Fruit fly (Drosophila melanogaster) whole organism, embryonic: ENCODE results near the gene Crtc.

Source experiments
- Atf-2 ChIP-seq: fragments of 200-800 bp; sonication (Bioruptor generic); optimal IDR thresholded peaks from 2 replicates; lab custom pipeline; 2016; ENCODE audit warnings: missing biosample characterization, missing genetic modification characterization
- Bdp1 ChIP-seq: fragments of 200-800 bp; sonication (Bioruptor generic); optimal IDR thresholded peaks from 3 replicates; lab custom pipeline; 2016; ENCODE audit warnings: missing biosample characterization, missing genetic modification characterization
- BtbVII ChIP-seq: fragments of 200-800 bp; sonication (Bioruptor generic); optimal IDR thresholded peaks from 3 replicates; lab custom pipeline; 2017; ENCODE audit warnings: missing biosample characterization, mild to moderate bottlenecking, missing genetic modification characterization
- CG10565 ChIP-seq: fragments of 200-800 bp; sonication (Bioruptor generic); optimal IDR thresholded peaks from 3 replicates; lab custom pipeline; 2016; ENCODE audit warnings: missing biosample characterization, mild to moderate bottlenecking, missing genetic modification characterization
- CG11695 ChIP-seq: fragments of 200-800 bp; sonication (Bioruptor generic); IDR thresholded peaks from 3 replicates; pipeline ENCODE4 v1.3.6; 2022; ENCODE audit warnings: missing biosample characterization, missing genetic modification characterization
- CG13894 ChIP-seq: fragments of 200-800 bp; sonication (Bioruptor generic); optimal IDR thresholded peaks from 3 replicates; lab custom pipeline; 2018; ENCODE audit warnings: missing biosample characterization, mild to moderate bottlenecking, missing genetic modification characterization, moderate library complexity
- CG17186 ChIP-seq: fragments of 200-800 bp; sonication (Bioruptor generic); optimal IDR thresholded peaks from 3 replicates; lab custom pipeline; 2017; ENCODE audit warnings: missing biosample characterization, missing genetic modification reagents, missing genetic modification characterization
- CG2875 ChIP-seq: fragments of 200-800 bp; sonication (Bioruptor generic); optimal IDR thresholded peaks from 2 replicates; lab custom pipeline; 2017; ENCODE audit warnings: missing biosample characterization, mild to moderate bottlenecking, missing genetic modification characterization, missing genetic modification reagents
- CG32772 ChIP-seq: fragments of 200-800 bp; sonication (Bioruptor generic); IDR thresholded peaks from 2 replicates; pipeline ENCODE4 v1.3.6; 2022; ENCODE audit warnings: missing biosample characterization, missing genetic modification characterization
- CG42726 ChIP-seq: fragments of 200-800 bp; sonication (Bioruptor generic); IDR thresholded peaks from 2 replicates; pipeline ENCODE4 v1.3.6; 2022; ENCODE audit warnings: missing biosample characterization, missing genetic modification characterization; ENCODE audit not compliant: partially characterized antibody
- CG4282 ChIP-seq: fragments of 200-800 bp; sonication (Bioruptor generic); optimal IDR thresholded peaks from 2 replicates; lab custom pipeline; 2016; ENCODE audit warnings: missing biosample characterization, missing genetic modification characterization
- CG4617 ChIP-seq: fragments of 200-800 bp; sonication (Bioruptor generic); optimal IDR thresholded peaks from 3 replicates; lab custom pipeline; 2016; ENCODE audit warnings: missing biosample characterization, missing genetic modification characterization, borderline replicate concordance
- CG4707 ChIP-seq: fragments of 200-800 bp; sonication (Bioruptor generic); optimal IDR thresholded peaks from 2 replicates; lab custom pipeline; 2018; ENCODE audit warnings: missing biosample characterization, mild to moderate bottlenecking, missing genetic modification characterization, moderate library complexity
- CG5953 ChIP-seq: fragments of 200-800 bp; sonication (Bioruptor generic); IDR thresholded peaks from 2 replicates; pipeline ENCODE4 v1.3.6; 2022; ENCODE audit warnings: missing biosample characterization, missing genetic modification characterization
- CG6272 ChIP-seq: fragments of 200-800 bp; sonication (Bioruptor generic); IDR thresholded peaks from 2 replicates; pipeline ENCODE4 v1.3.6; 2022; ENCODE audit warnings: missing biosample characterization, missing genetic modification characterization
- CG6683 ChIP-seq: fragments of 200-800 bp; sonication (Bioruptor generic); optimal IDR thresholded peaks from 2 replicates; lab custom pipeline; 2017; ENCODE audit warnings: missing biosample characterization, mild to moderate bottlenecking, missing genetic modification characterization, missing genetic modification reagents
- CG6765 ChIP-seq: fragments of 200-800 bp; sonication (Bioruptor generic); optimal IDR thresholded peaks from 3 replicates; lab custom pipeline; 2017; ENCODE audit warnings: missing biosample characterization, mild to moderate bottlenecking, missing genetic modification characterization
- CG6791 ChIP-seq: fragments of 200-800 bp; sonication (Bioruptor generic); IDR thresholded peaks from 3 replicates; pipeline ENCODE4 v1.3.6; 2022; ENCODE audit warnings: missing biosample characterization, missing genetic modification characterization; ENCODE audit not compliant: partially characterized antibody
- CG6854 ChIP-seq: fragments of 200-800 bp; sonication (Bioruptor generic); optimal IDR thresholded peaks from 3 replicates; lab custom pipeline; 2017; ENCODE audit warnings: missing biosample characterization, mild to moderate bottlenecking, missing genetic modification characterization
- CG7928 ChIP-seq: fragments of 200-800 bp; sonication (Bioruptor generic); optimal IDR thresholded peaks from 2 replicates; lab custom pipeline; 2017; ENCODE audit warnings: missing biosample characterization, mild to moderate bottlenecking, missing genetic modification characterization
- CG7963 ChIP-seq: fragments of 200-800 bp; sonication (Bioruptor generic); IDR thresholded peaks from 3 replicates; pipeline ENCODE4 v1.3.6; 2022; ENCODE audit warnings: missing biosample characterization, missing genetic modification characterization; ENCODE audit not compliant: partially characterized antibody
- CrebB ChIP-seq: fragments of 200-800 bp; sonication (Bioruptor generic); optimal IDR thresholded peaks from 3 replicates; lab custom pipeline; 2018; ENCODE audit warnings: missing biosample characterization, mild to moderate bottlenecking, missing genetic modification characterization
- Dbx ChIP-seq: fragments of 200-800 bp; sonication (Bioruptor generic); IDR thresholded peaks from 3 replicates; pipeline ENCODE4 v1.3.6; 2022; ENCODE audit warnings: missing biosample characterization, missing genetic modification characterization
- Dek ChIP-seq: fragments of 200-800 bp; sonication (Bioruptor generic); optimal IDR thresholded peaks from 3 replicates; lab custom pipeline; 2019; ENCODE audit warnings: missing biosample characterization, mild to moderate bottlenecking, missing genetic modification characterization, moderate library complexity
- Dip3 ChIP-seq: fragments of 200-800 bp; sonication (Bioruptor generic); optimal IDR thresholded peaks from 3 replicates; lab custom pipeline; 2016; ENCODE audit warnings: missing biosample characterization, missing genetic modification characterization
- Dp ChIP-seq: fragments of 200-800 bp; sonication (Bioruptor generic); optimal IDR thresholded peaks from 2 replicates; lab custom pipeline; 2018; ENCODE audit warnings: missing biosample characterization, mild to moderate bottlenecking, missing genetic modification characterization, moderate library complexity
- ERR ChIP-seq: fragments of 200-800 bp; sonication (Bioruptor generic); optimal IDR thresholded peaks from 2 replicates; lab custom pipeline; 2016; ENCODE audit warnings: missing biosample characterization, missing genetic modification characterization
- Ets97D ChIP-seq: fragments of 200-800 bp; sonication (Bioruptor generic); optimal IDR thresholded peaks from 3 replicates; lab custom pipeline; 2016; ENCODE audit warnings: missing biosample characterization, missing genetic modification characterization
- Fer2 ChIP-seq: fragments of 200-800 bp; sonication (Bioruptor generic); optimal IDR thresholded peaks from 2 replicates; lab custom pipeline; 2018; ENCODE audit warnings: missing biosample characterization, mild to moderate bottlenecking, missing genetic modification characterization, moderate library complexity
- Meics ChIP-seq: fragments of 200-800 bp; sonication (Bioruptor generic); optimal IDR thresholded peaks from 2 replicates; lab custom pipeline; 2017; ENCODE audit warnings: missing biosample characterization, mild to moderate bottlenecking, missing genetic modification characterization
- Myb ChIP-seq: fragments of 200-800 bp; sonication (Bioruptor generic); optimal IDR thresholded peaks from 2 replicates; lab custom pipeline; 2016; ENCODE audit warnings: missing biosample characterization, missing genetic modification characterization
- NC2α ChIP-seq: fragments of 200-800 bp; sonication (Bioruptor generic); optimal IDR thresholded peaks from 2 replicates; lab custom pipeline; 2016; ENCODE audit warnings: missing biosample characterization, missing genetic modification characterization
- Ravus ChIP-seq: fragments of 200-800 bp; sonication (Bioruptor generic); IDR thresholded peaks from 2 replicates; pipeline ENCODE4 v1.3.6; 2022; ENCODE audit warnings: missing biosample characterization, missing genetic modification characterization
- Sox102F ChIP-seq: fragments of 200-800 bp; sonication (Bioruptor generic); optimal IDR thresholded peaks from 2 replicates; lab custom pipeline; 2018; ENCODE audit warnings: missing biosample characterization, mild to moderate bottlenecking, missing genetic modification characterization, moderate library complexity
- cato ChIP-seq: fragments of 200-800 bp; sonication (Bioruptor generic); optimal IDR thresholded peaks from 2 replicates; lab custom pipeline; 2016; ENCODE audit warnings: missing biosample characterization, missing genetic modification characterization, borderline replicate concordance
- crc ChIP-seq: fragments of 200-800 bp; sonication (Bioruptor generic); optimal IDR thresholded peaks from 2 replicates; lab custom pipeline; 2016; ENCODE audit warnings: missing biosample characterization, missing genetic modification characterization
- emc ChIP-seq: fragments of 200-800 bp; sonication (Bioruptor generic); optimal IDR thresholded peaks from 2 replicates; lab custom pipeline; 2016; ENCODE audit warnings: missing biosample characterization, missing genetic modification characterization
- en ChIP-seq: fragments of 200-800 bp; sonication (Bioruptor generic); optimal IDR thresholded peaks from 2 replicates; lab custom pipeline; 2016; ENCODE audit warnings: missing biosample characterization, missing genetic modification characterization
- exex ChIP-seq: fragments of 200-800 bp; sonication (Bioruptor generic); optimal IDR thresholded peaks from 4 replicates; lab custom pipeline; 2018; ENCODE audit warnings: missing biosample characterization, mild to moderate bottlenecking, missing genetic modification characterization, moderate library complexity
- ftz-f1 ChIP-seq: fragments of 200-800 bp; sonication (Bioruptor generic); optimal IDR thresholded peaks from 2 replicates; lab custom pipeline; 2016; ENCODE audit warnings: missing biosample characterization, missing genetic modification characterization
- kni ChIP-seq: fragments of 200-800 bp; sonication (Bioruptor generic); optimal IDR thresholded peaks from 3 replicates; lab custom pipeline; 2017; ENCODE audit warnings: mild to moderate bottlenecking, missing biosample characterization, missing genetic modification reagents, missing genetic modification characterization
- lilli ChIP-seq: fragments of 200-800 bp; sonication (Bioruptor generic); optimal IDR thresholded peaks from 3 replicates; lab custom pipeline; 2016; ENCODE audit warnings: missing biosample characterization, missing genetic modification characterization
- luna ChIP-seq: fragments of 200-800 bp; sonication (Bioruptor generic); optimal IDR thresholded peaks from 2 replicates; lab custom pipeline; 2016; ENCODE audit warnings: missing biosample characterization, missing genetic modification characterization
- pros ChIP-seq: fragments of 200-800 bp; sonication (Bioruptor generic); optimal IDR thresholded peaks from 3 replicates; lab custom pipeline; 2019; ENCODE audit warnings: missing biosample characterization, mild to moderate bottlenecking, missing genetic modification characterization, moderate library complexity
- shn ChIP-seq: fragments of 200-800 bp; sonication (Bioruptor generic); optimal IDR thresholded peaks from 3 replicates; lab custom pipeline; 2016; ENCODE audit warnings: missing biosample characterization, missing genetic modification characterization
- ssp ChIP-seq: fragments of 200-800 bp; sonication (Bioruptor generic); IDR thresholded peaks from 2 replicates; pipeline ENCODE4 v1.3.6; 2022; ENCODE audit warnings: missing biosample characterization, missing genetic modification characterization
- stwl ChIP-seq: fragments of 200-800 bp; sonication (Bioruptor generic); optimal IDR thresholded peaks from 3 replicates; lab custom pipeline; 2018; ENCODE audit warnings: missing biosample characterization, mild to moderate bottlenecking, missing genetic modification characterization, moderate library complexity
- sug ChIP-seq: fragments of 200-800 bp; optimal IDR thresholded peaks from 2 replicates; lab custom pipeline; 2019; ENCODE audit warnings: missing biosample characterization, mild to moderate bottlenecking, missing genetic modification characterization, moderate library complexity

Crtc gene

DNA sequence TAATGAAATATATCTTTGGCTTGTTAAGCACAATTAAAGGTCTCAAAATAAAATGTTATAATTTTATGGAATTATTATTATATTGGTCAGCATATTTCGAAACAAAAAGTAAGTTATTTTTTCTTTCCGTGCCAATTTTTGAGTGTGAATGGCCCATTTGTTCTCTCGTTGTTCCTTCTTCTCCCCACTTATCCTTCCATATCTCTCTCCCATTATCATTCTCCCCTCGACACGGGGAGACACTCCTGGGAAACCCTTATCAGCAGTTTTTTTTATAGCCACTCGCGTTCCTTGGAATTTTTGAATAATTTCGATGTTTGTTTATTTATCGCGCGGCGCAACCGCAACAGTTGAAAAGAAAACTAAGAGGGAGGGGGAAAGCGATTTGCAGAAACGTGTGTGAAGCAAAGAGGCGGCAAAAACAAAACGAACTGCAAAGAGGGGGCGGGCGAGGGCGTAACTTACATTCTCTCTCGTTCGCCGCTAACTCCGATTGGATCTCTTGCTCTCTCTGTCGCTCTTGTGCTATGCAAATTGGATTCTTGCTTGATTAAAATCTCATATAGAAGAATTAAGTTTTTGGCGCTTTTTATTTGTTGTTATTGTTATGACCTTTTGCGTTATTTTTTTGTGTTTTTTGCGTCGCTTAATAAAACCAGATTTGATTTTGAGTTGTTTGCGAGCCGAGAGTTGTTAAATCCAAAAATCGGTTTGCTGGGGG is 1.2 kb downstream of the Crtc start (continued):
- TF ChIP-seq ssp (no peak), NC2α (GFP tag; lab: Kevin White, UChicago) (no peak), Sox102F (no peak), CG7963 (GFP tag; lab: Robert Waterston, UW) (no peak), CG4282 (GFP tag; lab: Kevin White, UChicago) (no peak), Dip3 (GFP tag; lab: Kevin White, UChicago) (no peak), emc (no peak), CG42726 (GFP tag; lab: Robert Waterston, UW) (no peak)

DNA sequence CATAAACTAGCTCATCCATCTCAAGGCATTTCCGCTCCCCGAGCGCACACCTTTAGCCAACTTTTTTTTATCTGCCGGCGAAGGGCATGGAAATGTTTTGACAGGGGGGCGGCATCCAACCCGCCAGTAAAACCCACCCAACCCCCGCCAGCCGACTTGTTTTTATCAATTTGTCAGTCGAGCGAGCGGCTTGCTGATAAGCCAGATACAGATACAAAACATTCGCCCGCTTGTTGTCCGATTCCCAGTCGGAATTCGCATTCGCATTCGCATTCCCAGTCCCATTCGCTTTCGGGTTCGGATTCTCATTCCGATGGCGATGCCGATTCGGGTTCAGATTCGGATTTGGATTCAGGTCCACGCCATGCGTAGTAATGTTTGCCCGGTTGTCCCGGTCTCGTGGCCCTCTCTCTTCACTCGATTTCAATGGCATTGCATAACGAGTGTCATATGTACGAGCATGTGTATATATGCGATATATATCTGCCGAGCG is 3.9 kb downstream of the Crtc start:
- TF ChIP-seq CG11695 (0 out of 3 replicates have a peak, but pooled peaks have one; percentile 21), CG32772 (GFP tag; lab: Robert Waterston, UW) (no peak), Dek (tag; lab: Kevin White, UChicago) (no peak), lilli (GFP tag; lab: Kevin White, UChicago) (no peak), Meics (GFP tag; lab: Kevin White, UChicago) (peak; percentile 8), crc (no peak), CG6765 (GFP tag; lab: Kevin White, UChicago) (peak; percentile 39), Fer2 (tag; lab: Kevin White, UChicago) (no peak), Dp (GFP tag; lab: Kevin White, UChicago) (peak; percentile 48), Myb (GFP tag; lab: Kevin White, UChicago) (no peak), Ets97D (GFP tag; lab: Kevin White, UChicago) (no peak), en (no peak), CG6272 (GFP tag; lab: Robert Waterston, UW) (no peak), CG4707 (GFP tag; lab: Kevin White, UChicago) (no peak), luna (GFP tag; lab: Kevin White, UChicago) (no peak), CG6683 (no peak), CG5953 (GFP tag; lab: Robert Waterston, UW) (no peak), pros (GFP tag; lab: Kevin White, UChicago) (no peak), cato (GFP tag; lab: Kevin White, UChicago) (no peak), CG17186 (GFP tag; lab: Kevin White, UChicago) (no peak), ERR (peak; percentile 34), kni (GFP tag; lab: Kevin White, UChicago) (no peak), Ravus (GFP tag; lab: Robert Waterston, UW) (no peak), CG2875 (GFP tag; lab: Kevin White, UChicago) (no peak), exex (tag; lab: Kevin White, UChicago) (peak; percentile 64), Atf-2 (GFP tag; lab: Kevin White, UChicago) (no peak), CG13894 (peak; percentile 100), CG6854 (GFP tag; lab: Kevin White, UChicago) (no peak), sug (peak; percentile 96), CG7928 (GFP tag; lab: Kevin White, UChicago) (no peak), BtbVII (no peak), Bdp1 (GFP tag; lab: Kevin White, UChicago) (no peak), stwl (tag; lab: Kevin White, UChicago) (no peak), ftz-f1 (peak; percentile 67), CrebB (no peak), CG4617 (GFP tag; lab: Kevin White, UChicago) (no peak), shn (no peak), CG10565 (GFP tag; lab: Kevin White, UChicago) (no peak), Dbx (GFP tag; lab: Robert Waterston, UW) (peak; percentile 25; the same call in 1 of the 3 replicates), CG6791 (GFP tag; lab: Robert Waterston, UW) (no peak)
